Worm (Caenorhabditis elegans) whole organism, L2 larva: ENCODE data around the gene kxd-1.
A peak's percentile ranks its signal among the peaks of the same experiment; 100 is the strongest.

Experiments used
- C34F6.9 ChIP-seq: fragments of 150-350 bp; optimal IDR thresholded peaks from 2 replicates; lab custom pipeline; 2014; ENCODE audit warnings: missing biosample characterization, missing genetic modification characterization
- Y55F3AM.14 ChIP-seq: fragments of 200-800 bp; sonication (Bioruptor generic); optimal IDR thresholded peaks from 2 replicates; lab custom pipeline; 2018; ENCODE audit warnings: mild to moderate bottlenecking, missing genetic modification characterization, missing compliant biosample characterization
- alr-1 ChIP-seq: fragments of 150-350 bp; optimal IDR thresholded peaks from 2 replicates; lab custom pipeline; 2014; ENCODE audit warnings: missing biosample characterization, missing genetic modification characterization
- ama-1 ChIP-seq: fragments of 150-350 bp; optimal IDR thresholded peaks from 2 replicates; lab custom pipeline; 2018; ENCODE audit warnings: inconsistent platforms
- blmp-1 ChIP-seq: sonication (generic microtip); optimal IDR thresholded peaks from 2 replicates; lab custom pipeline; 2017; ENCODE audit warnings: missing genetic modification characterization, mild to moderate bottlenecking, missing compliant biosample characterization, antibody characterized with exemption, moderate library complexity; ENCODE audit not compliant: insufficient read depth
- ceh-82 ChIP-seq: fragments of 150-350 bp; optimal IDR thresholded peaks from 2 replicates; lab custom pipeline; 2014; ENCODE audit warnings: missing biosample characterization, missing genetic modification characterization
- crh-2 ChIP-seq: sonication (generic microtip); optimal IDR thresholded peaks from 2 replicates; lab custom pipeline; 2017; ENCODE audit warnings: missing biosample characterization, missing genetic modification characterization
- dmd-4 ChIP-seq: sonication (generic microtip); optimal IDR thresholded peaks from 2 replicates; lab custom pipeline; 2017; ENCODE audit warnings: missing biosample characterization, missing genetic modification characterization
- egl-27 ChIP-seq: sonication (generic microtip); optimal IDR thresholded peaks from 3 replicates; lab custom pipeline; 2017; ENCODE audit warnings: missing biosample characterization, missing genetic modification reagents, missing genetic modification characterization
- elt-3 ChIP-seq: sonication (generic microtip); optimal IDR thresholded peaks from 2 replicates; lab custom pipeline; 2017; ENCODE audit warnings: missing biosample characterization, missing genetic modification characterization
- gmeb-1 ChIP-seq: fragments of 150-350 bp; optimal IDR thresholded peaks from 2 replicates; lab custom pipeline; 2014; ENCODE audit warnings: missing biosample characterization, missing genetic modification characterization
- lin-11 ChIP-seq: fragments of 150-350 bp; sonication (generic microtip); optimal IDR thresholded peaks from 2 replicates; lab custom pipeline; 2014; ENCODE audit warnings: missing biosample characterization, missing genetic modification characterization, inconsistent platforms, mixed read lengths
- lin-13 ChIP-seq: fragments of 150-350 bp; optimal IDR thresholded peaks from 2 replicates; lab custom pipeline; 2014; ENCODE audit warnings: missing biosample characterization, missing genetic modification reagents, missing genetic modification characterization
- lsy-2 ChIP-seq, 2 experiments: fragments of 150-350 bp in 1 of 2; sonication (generic microtip) in 1 of 2; optimal IDR thresholded peaks; 2 replicates each; lab custom pipeline; 2014 to 2017; ENCODE audit warnings: missing biosample characterization in 2 of 2, missing genetic modification characterization in 2 of 2
- mab-5 ChIP-seq: fragments of 150-350 bp; optimal IDR thresholded peaks from 2 replicates; lab custom pipeline; 2014; ENCODE audit warnings: missing biosample characterization, missing genetic modification characterization
- mbf-1 ChIP-seq: sonication (generic microtip); optimal IDR thresholded peaks from 2 replicates; lab custom pipeline; 2017; ENCODE audit warnings: missing biosample characterization, missing genetic modification characterization
- nhr-12 ChIP-seq: fragments of 150-350 bp; optimal IDR thresholded peaks from 2 replicates; lab custom pipeline; 2014; ENCODE audit warnings: missing biosample characterization, missing genetic modification characterization
- nhr-129 ChIP-seq: fragments of 150-350 bp; optimal IDR thresholded peaks from 2 replicates; lab custom pipeline; 2014; ENCODE audit warnings: missing biosample characterization, missing genetic modification characterization
- nhr-23 ChIP-seq: fragments of 150-350 bp; optimal IDR thresholded peaks from 2 replicates; lab custom pipeline; 2014; ENCODE audit warnings: missing biosample characterization, missing genetic modification reagents, missing genetic modification characterization
- nhr-237 ChIP-seq: fragments of 150-350 bp; optimal IDR thresholded peaks from 2 replicates; lab custom pipeline; 2014; ENCODE audit warnings: missing biosample characterization, missing genetic modification characterization
- nhr-25 ChIP-seq: fragments of 150-350 bp; sonication (generic microtip); optimal IDR thresholded peaks from 3 replicates; lab custom pipeline; 2014; ENCODE audit warnings: missing biosample characterization, missing genetic modification characterization
- nhr-6 ChIP-seq: fragments of 150-350 bp; optimal IDR thresholded peaks from 2 replicates; lab custom pipeline; 2014; ENCODE audit warnings: missing biosample characterization, missing genetic modification characterization
- nhr-77 ChIP-seq: fragments of 150-350 bp; optimal IDR thresholded peaks from 2 replicates; lab custom pipeline; 2014; ENCODE audit warnings: missing biosample characterization, missing genetic modification characterization
- peb-1 ChIP-seq: fragments of 150-350 bp; optimal IDR thresholded peaks from 2 replicates; lab custom pipeline; 2014; ENCODE audit warnings: missing biosample characterization, missing genetic modification characterization
- skn-1 ChIP-seq: sonication (generic microtip); optimal IDR thresholded peaks from 2 replicates; lab custom pipeline; 2017; ENCODE audit warnings: missing biosample characterization, missing genetic modification characterization
- sma-3 ChIP-seq: sonication (generic microtip); optimal IDR thresholded peaks from 2 replicates; lab custom pipeline; 2016; ENCODE audit warnings: missing genetic modification reagents, missing genetic modification characterization, missing compliant biosample characterization
- sma-9 ChIP-seq, 2 experiments: fragments of 150-350 bp in 1 of 2; sonication (generic microtip) in 1 of 2; optimal IDR thresholded peaks; 2 replicates each; lab custom pipeline; 2014 to 2016; ENCODE audit warnings: missing genetic modification characterization in 2 of 2, mild to moderate bottlenecking in 1 of 2, missing biosample characterization in 1 of 2, missing compliant biosample characterization in 1 of 2, missing genetic modification reagents in 1 of 2, moderate library complexity in 1 of 2
- unc-55 ChIP-seq: fragments of 150-350 bp; sonication (generic microtip); optimal IDR thresholded peaks from 3 replicates; lab custom pipeline; 2014; ENCODE audit warnings: missing biosample characterization, missing genetic modification reagents, missing genetic modification characterization
- zag-1 ChIP-seq: fragments of 150-350 bp; optimal IDR thresholded peaks from 2 replicates; lab custom pipeline; 2014; ENCODE audit warnings: missing biosample characterization, missing genetic modification characterization
- ztf-1 ChIP-seq: fragments of 200-800 bp; sonication (Bioruptor generic); conservative IDR thresholded peaks from 2 replicates; pipeline ENCODE4 v1.3.6; 2022; ENCODE audit warnings: missing genetic modification characterization, missing compliant biosample characterization
- ztf-11 ChIP-seq: sonication (generic microtip); optimal IDR thresholded peaks from 2 replicates; lab custom pipeline; 2017; ENCODE audit warnings: missing biosample characterization, missing genetic modification characterization

The kxd-1 gene

DNA sequence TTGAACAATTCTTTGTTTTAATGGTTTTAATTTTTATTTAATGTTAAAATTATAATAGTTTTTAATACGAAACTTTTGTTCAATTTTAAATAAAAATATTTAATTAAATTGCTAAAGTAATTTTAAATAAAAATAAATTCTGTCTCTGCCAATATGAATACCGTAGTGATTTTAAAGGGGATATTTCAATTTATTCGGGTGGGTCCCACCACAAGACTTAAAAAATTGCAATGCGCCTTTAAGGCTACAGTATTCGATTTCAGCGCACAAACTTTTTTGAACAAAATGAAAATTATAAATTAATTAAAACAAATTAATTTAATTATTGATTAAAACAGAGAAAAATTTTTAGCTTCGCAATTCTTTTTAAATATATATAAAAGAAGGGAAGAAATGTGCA, 22.2 kb upstream of the kxd-1 start:
- no peak for TF ChIP-seq egl-27 (tag; lab: Kevin White, UChicago)
- TF ChIP-seq lin-11 (tag; lab: Kevin White, UChicago), result no peak
- TF ChIP-seq ceh-82 (tag; lab: Kevin White, UChicago), result no peak
- TF ChIP-seq skn-1 (tag; lab: Kevin White, UChicago), result no peak
- no peak for TF ChIP-seq mbf-1 (tag; lab: Kevin White, UChicago)
- no peak for TF ChIP-seq mab-5 (tag; lab: Kevin White, UChicago)
- no peak for TF ChIP-seq nhr-23
- no peak for TF ChIP-seq nhr-6 (tag; lab: Kevin White, UChicago)
- no peak for TF ChIP-seq gmeb-1 (tag; lab: Kevin White, UChicago)
- no peak for TF ChIP-seq nhr-129 (tag; lab: Kevin White, UChicago)
- no peak for TF ChIP-seq sma-3 (GFP tag; lab: Kevin White, UChicago)
- TF ChIP-seq ztf-1 (GFP tag; lab: Robert Waterston, UW), result no peak
- no peak for TF ChIP-seq nhr-77 (tag; lab: Kevin White, UChicago)
- no peak for TF ChIP-seq nhr-237 (tag; lab: Kevin White, UChicago)

DNA sequence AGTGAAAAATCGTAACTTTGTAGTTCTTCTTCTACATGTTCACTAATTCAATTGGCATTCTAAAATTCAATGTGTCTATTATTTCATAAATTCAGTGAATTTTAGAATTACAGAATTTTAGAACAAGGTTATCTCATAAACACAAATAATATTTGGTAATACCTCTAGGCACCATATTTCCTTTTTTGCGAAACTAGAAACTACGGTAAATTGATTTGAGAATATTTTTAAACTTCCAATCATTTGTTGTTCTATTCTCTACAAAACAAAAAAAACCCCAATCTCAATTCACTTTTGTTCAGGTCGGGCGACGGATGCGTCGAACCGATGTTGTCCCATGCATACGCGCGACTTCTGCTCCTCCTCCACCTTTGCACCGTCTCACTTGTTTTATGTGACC, 21.3 kb upstream of the kxd-1 start, which contains the start of gene F09G2.1:
TSS of gene F09G2.1 (plus strand) at position 301 of the 400 bp plus-strand sequence.
- TF ChIP-seq dmd-4 (no peak), unc-55 (GFP tag; lab: Kevin White, UChicago) (no peak)
- TF ChIP-seq, all 48 proteins: peak for 0

DNA sequence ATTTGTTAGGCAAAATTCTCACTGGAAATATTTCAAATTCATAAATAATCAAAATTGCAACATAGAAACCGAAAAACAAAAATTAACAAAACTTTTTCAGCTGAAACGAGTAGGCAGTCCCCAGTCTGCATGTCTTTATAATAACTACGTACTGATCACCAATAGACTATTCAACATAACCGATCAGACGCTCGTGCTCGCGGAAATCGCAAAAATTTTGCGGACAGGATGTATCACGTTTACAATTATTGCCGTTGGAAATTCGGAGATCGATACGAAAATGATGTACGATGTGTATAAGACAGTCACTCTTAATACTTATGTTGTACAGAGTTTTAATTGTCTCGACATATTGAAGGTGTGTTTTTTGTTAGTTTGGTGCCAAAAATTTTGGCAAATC, 19.9 kb upstream of the kxd-1 start:
- TF ChIP-seq ztf-11 (tag; lab: Kevin White, UChicago), result no peak
- no peak for TF ChIP-seq ama-1 (lab: Kevin White, UChicago)
- no peak for TF ChIP-seq skn-1 (tag; lab: Kevin White, UChicago)
- no peak for TF ChIP-seq C34F6.9 (tag; lab: Kevin White, UChicago)
- no peak for TF ChIP-seq alr-1 (tag; lab: Kevin White, UChicago)
- TF ChIP-seq nhr-237 (tag; lab: Kevin White, UChicago), result no peak
- no peak for TF ChIP-seq lin-13
- no peak for TF ChIP-seq sma-9 (GFP tag; optimal IDR thresholded peaks at IDR 0.05; lab: Kevin White, UChicago)
- no peak for TF ChIP-seq sma-9 (tag; optimal IDR thresholded peaks at IDR 0.05; lab: Kevin White, UChicago)
- no peak for TF ChIP-seq peb-1
- TF ChIP-seq nhr-6 (tag; lab: Kevin White, UChicago), result no peak
- TF ChIP-seq lin-11 (tag; lab: Kevin White, UChicago), result no peak

DNA sequence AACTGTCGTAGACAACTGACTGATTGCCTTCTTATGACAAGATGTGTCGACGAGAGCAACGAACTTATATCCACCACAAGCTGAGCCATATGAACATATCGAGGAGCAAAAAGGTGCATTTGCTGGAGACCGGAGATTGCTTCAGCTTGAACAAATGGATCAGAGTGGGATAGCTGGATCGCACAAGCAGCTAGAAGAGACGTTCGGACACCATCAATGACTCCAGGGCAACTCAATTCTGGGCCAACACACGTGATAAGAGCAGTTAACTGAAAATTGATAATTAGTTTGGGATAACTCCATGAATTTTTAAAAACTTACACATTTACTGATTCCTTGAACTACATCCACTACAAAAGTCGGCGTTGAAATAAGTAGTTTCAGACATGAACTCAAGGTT, 12.3 kb upstream of the kxd-1 start:
- TF ChIP-seq blmp-1 (tag; lab: Kevin White, UChicago), result no peak
- TF ChIP-seq lin-13, result no peak
- TF ChIP-seq nhr-77 (tag; lab: Kevin White, UChicago), result no peak
- no peak for TF ChIP-seq dmd-4
- TF ChIP-seq elt-3 (tag; lab: Kevin White, UChicago), result no peak
- TF ChIP-seq nhr-12 (tag; lab: Kevin White, UChicago), result no peak
- TF ChIP-seq nhr-25 (tag; lab: Kevin White, UChicago), result no peak
- TF ChIP-seq crh-2, result no peak
- TF ChIP-seq sma-3 (GFP tag; lab: Kevin White, UChicago), result no peak
- TF ChIP-seq mab-5 (tag; lab: Kevin White, UChicago), result no peak
- no peak for TF ChIP-seq Y55F3AM.14 (GFP tag; lab: Kevin White, UChicago)
- no peak for TF ChIP-seq ztf-1 (GFP tag; lab: Robert Waterston, UW)

DNA sequence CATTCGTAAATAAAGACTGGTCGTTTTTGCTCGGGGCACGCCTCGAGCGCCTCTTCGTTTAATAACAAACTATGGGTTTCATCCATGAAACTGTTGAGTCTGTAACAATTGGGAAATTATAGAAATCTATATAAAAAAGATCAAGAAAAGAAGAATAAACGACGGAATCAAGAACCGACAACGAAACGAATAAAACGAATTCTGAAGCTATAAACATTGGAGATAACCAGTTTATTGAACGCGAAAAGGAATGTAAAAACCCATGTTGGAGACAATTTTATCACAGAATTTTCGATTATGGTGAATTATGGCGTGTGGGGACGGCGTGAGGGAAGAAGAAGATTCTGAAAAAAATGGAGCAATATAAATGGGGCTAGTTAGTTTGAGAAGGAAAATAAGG, 6.5 kb upstream of the kxd-1 start, which contains the start of gene soap-1:
TSS of gene soap-1 (minus strand) at position 101 of the 400 bp plus-strand sequence.
- no peak for TF ChIP-seq unc-55 (GFP tag; lab: Kevin White, UChicago)

DNA sequence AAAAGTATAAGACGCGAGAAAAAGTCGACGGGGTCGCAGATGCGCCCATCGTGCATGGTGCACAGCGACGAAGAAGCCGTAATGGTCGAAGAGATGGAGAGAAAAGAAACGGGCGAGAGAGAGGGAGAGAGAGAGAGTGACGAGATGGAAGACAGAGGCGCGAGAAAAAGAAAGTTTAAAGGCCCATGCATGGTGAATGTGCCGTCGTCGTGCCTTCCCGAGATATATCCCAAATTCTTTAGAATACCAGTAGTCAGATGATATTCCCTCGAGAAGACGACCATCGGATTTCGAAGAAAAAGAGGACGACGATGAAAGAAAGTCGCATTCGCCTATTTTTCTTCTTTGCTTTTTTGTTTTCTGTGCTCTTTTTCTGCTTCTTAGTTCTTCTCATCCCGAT, 5.3 kb upstream of the kxd-1 start:
- TF ChIP-seq unc-55 (GFP tag; lab: Kevin White, UChicago) (peak; percentile 47), zag-1 (tag; lab: Kevin White, UChicago) (no peak), C34F6.9 (tag; lab: Kevin White, UChicago) (peak; percentile 12), ztf-11 (tag; lab: Kevin White, UChicago) (no peak), lsy-2 (tag; optimal IDR thresholded peaks at IDR 0.05; lab: Kevin White, UChicago) (peak in 1 of 2 experiments; percentile 3)
